Worm (Caenorhabditis elegans) whole organism, L1 larva: ENCODE measurements around the gene Y53G8AR.1.

Source experiments
- mep-1 ChIP-seq: fragments of 150-350 bp; optimal IDR thresholded peaks from 2 replicates; lab custom pipeline; 2014; ENCODE audit warnings: missing biosample characterization, missing genetic modification characterization
- nhr-77 ChIP-seq: fragments of 150-350 bp; optimal IDR thresholded peaks from 2 replicates; lab custom pipeline; 2014; ENCODE audit warnings: missing biosample characterization, missing genetic modification characterization
- unc-98 ChIP-seq: fragments of 200-800 bp; sonication (Bioruptor generic); IDR thresholded peaks from 2 replicates; pipeline ENCODE4 v1.3.6; 2022; ENCODE audit warnings: missing genetic modification characterization, missing compliant biosample characterization

- TF ChIP-seq unc-98 (GFP tag; lab: Robert Waterston, UW) (no peak), mep-1 (tag; lab: Kevin White, UChicago) (no peak), nhr-77 (tag; lab: Kevin White, UChicago) (no peak)
These were observed 11.7 kb upstream of the Y53G8AR.1 start, which contains the start of gene Y53G8AR.9 for ce11 chrIII:3321145-3321544.
